Worm (Caenorhabditis elegans) whole organism, late embryonic: ENCODE measurements around the gene mdt-29.

Experiments
- C38D4.7 ChIP-seq: fragments of 200-800 bp; sonication (Bioruptor generic); optimal IDR thresholded peaks from 2 replicates; lab custom pipeline; 2018; ENCODE audit warnings: mild to moderate bottlenecking, missing genetic modification characterization, moderate library complexity, missing compliant biosample characterization
- F13H6.1 ChIP-seq: sonication (generic microtip); optimal IDR thresholded peaks from 2 replicates; lab custom pipeline; 2016; ENCODE audit warnings: missing genetic modification characterization, missing compliant biosample characterization
- K09A11.1 ChIP-seq: sonication (generic microtip); optimal IDR thresholded peaks from 2 replicates; lab custom pipeline; 2017; ENCODE audit warnings: antibody characterized with exemption, mild to moderate bottlenecking, missing genetic modification characterization, missing compliant biosample characterization; ENCODE audit not compliant: insufficient read depth
- ahr-1 ChIP-seq: sonication (generic microtip); optimal IDR thresholded peaks from 2 replicates; lab custom pipeline; 2016; ENCODE audit warnings: missing genetic modification characterization, missing compliant biosample characterization
- ama-1 ChIP-seq: fragments of 150-350 bp; optimal IDR thresholded peaks from 2 replicates; lab custom pipeline; 2014
- ceh-18 ChIP-seq: sonication (generic microtip); optimal IDR thresholded peaks from 2 replicates; lab custom pipeline; 2016; ENCODE audit warnings: missing genetic modification characterization, missing compliant biosample characterization
- ceh-30 ChIP-seq: fragments of 150-350 bp; optimal IDR thresholded peaks from 2 replicates; lab custom pipeline; 2014; ENCODE audit warnings: missing biosample characterization, missing genetic modification characterization
- ceh-45 ChIP-seq: fragments of 200-800 bp; sonication (Bioruptor generic); IDR thresholded peaks from 2 replicates; pipeline ENCODE4 v1.3.6; 2022; ENCODE audit warnings: missing genetic modification reagents, missing genetic modification characterization, missing compliant biosample characterization
- ceh-9 ChIP-seq: sonication (generic microtip); optimal IDR thresholded peaks from 2 replicates; lab custom pipeline; 2016; ENCODE audit warnings: mild to moderate bottlenecking, missing genetic modification characterization, inconsistent platforms, missing compliant biosample characterization
- dmd-4 ChIP-seq: sonication (generic microtip); optimal IDR thresholded peaks from 2 replicates; lab custom pipeline; 2016; ENCODE audit warnings: borderline replicate concordance, missing genetic modification characterization, missing compliant biosample characterization
- elt-2 ChIP-seq: sonication (generic microtip); optimal IDR thresholded peaks from 2 replicates; lab custom pipeline; 2016; ENCODE audit warnings: missing genetic modification reagents, missing genetic modification characterization, missing compliant biosample characterization
- elt-4 ChIP-seq: sonication (generic microtip); optimal IDR thresholded peaks from 2 replicates; lab custom pipeline; 2016; ENCODE audit warnings: missing genetic modification characterization, missing compliant biosample characterization
- ets-4 ChIP-seq: sonication (generic microtip); optimal IDR thresholded peaks from 2 replicates; lab custom pipeline; 2016; ENCODE audit warnings: missing genetic modification characterization, missing compliant biosample characterization
- eyg-1 ChIP-seq: sonication (generic microtip); optimal IDR thresholded peaks from 2 replicates; lab custom pipeline; 2016; ENCODE audit warnings: missing genotype, missing genetic modification characterization, missing compliant biosample characterization
- fax-1 ChIP-seq: sonication (generic microtip); optimal IDR thresholded peaks from 2 replicates; lab custom pipeline; 2016; ENCODE audit warnings: missing genotype, missing genetic modification characterization, missing compliant biosample characterization
- hlh-6 ChIP-seq: sonication (generic microtip); optimal IDR thresholded peaks from 2 replicates; lab custom pipeline; 2016; ENCODE audit warnings: missing genotype, missing genetic modification characterization, missing compliant biosample characterization
- lin-11 ChIP-seq: fragments of 200-800 bp; sonication (Bioruptor generic); optimal IDR thresholded peaks from 2 replicates; lab custom pipeline; 2018; ENCODE audit warnings: mild to moderate bottlenecking, missing genetic modification characterization, missing compliant biosample characterization
- madf-2 ChIP-seq: sonication (generic microtip); optimal IDR thresholded peaks from 2 replicates; lab custom pipeline; 2017; ENCODE audit warnings: missing genetic modification characterization, missing compliant biosample characterization
- nfya-1 ChIP-seq: sonication (generic microtip); optimal IDR thresholded peaks from 2 replicates; lab custom pipeline; 2017; ENCODE audit warnings: missing genetic modification characterization, mild to moderate bottlenecking, missing compliant biosample characterization, antibody characterized with exemption, moderate library complexity
- nhr-232 ChIP-seq: sonication (generic microtip); optimal IDR thresholded peaks from 2 replicates; lab custom pipeline; 2016; ENCODE audit warnings: missing genetic modification characterization, missing compliant biosample characterization
- pha-2 ChIP-seq: sonication (generic microtip); optimal IDR thresholded peaks from 2 replicates; lab custom pipeline; 2017; ENCODE audit warnings: mild to moderate bottlenecking, missing genetic modification characterization, missing compliant biosample characterization
- pha-4 ChIP-seq: fragments of 150-350 bp; optimal IDR thresholded peaks from 2 replicates; lab custom pipeline; 2018; ENCODE audit warnings: missing biosample characterization, missing genetic modification reagents, missing genetic modification characterization
- pqm-1 ChIP-seq: sonication (generic microtip); optimal IDR thresholded peaks from 2 replicates; lab custom pipeline; 2016; ENCODE audit warnings: missing genetic modification characterization, missing compliant biosample characterization
- ref-2 ChIP-seq: sonication (generic microtip); optimal IDR thresholded peaks from 2 replicates; lab custom pipeline; 2016; ENCODE audit warnings: missing genetic modification characterization, missing compliant biosample characterization
- sdc-2 ChIP-seq: sonication (generic microtip); optimal IDR thresholded peaks from 2 replicates; lab custom pipeline; 2016; ENCODE audit warnings: missing genotype, missing genetic modification characterization, missing compliant biosample characterization
- sox-2 ChIP-seq: fragments of 200-800 bp; sonication (Bioruptor generic); IDR thresholded peaks from 2 replicates; pipeline ENCODE4 v1.3.6; 2022; ENCODE audit warnings: missing genetic modification reagents, missing genetic modification characterization, missing compliant biosample characterization
- unc-3 ChIP-seq, 2 experiments: fragments of 200-800 bp in 1 of 2; sonication (Bioruptor generic) in 1 of 2; sonication (generic microtip) in 1 of 2; conservative IDR thresholded peaks in 1 of 2; optimal IDR thresholded peaks in 1 of 2; 2 replicates each; pipeline versions ENCODE4 v1.3.6 to Lab custom; 2016 to 2022; ENCODE audit warnings: missing compliant biosample characterization in 2 of 2, missing genetic modification characterization in 2 of 2, missing genetic modification reagents in 1 of 2
- unc-42 ChIP-seq: sonication (generic microtip); optimal IDR thresholded peaks from 2 replicates; lab custom pipeline; 2016; ENCODE audit warnings: missing genotype, missing genetic modification characterization, missing compliant biosample characterization
- unc-55 ChIP-seq: sonication (generic microtip); optimal IDR thresholded peaks from 2 replicates; lab custom pipeline; 2017; ENCODE audit warnings: missing biosample characterization, missing genetic modification reagents, missing genetic modification characterization
- unc-86 ChIP-seq: sonication (generic microtip); optimal IDR thresholded peaks from 2 replicates; lab custom pipeline; 2016; ENCODE audit warnings: missing genetic modification characterization, missing compliant biosample characterization
- zip-5 ChIP-seq: sonication (generic microtip); optimal IDR thresholded peaks from 2 replicates; lab custom pipeline; 2016; ENCODE audit warnings: missing genetic modification characterization, missing compliant biosample characterization

Gene mdt-29

ce11 chrIII:13762046-13762445, 10.9 kb upstream of the mdt-29 start, which contains the start of gene dbn-1:
TSS of gene dbn-1 (minus strand) at chrIII:13762069.
- TF ChIP-seq unc-86 (tag; lab: Kevin White, UChicago): no peak
- TF ChIP-seq ama-1 (lab: Kevin White, UChicago): no peak
- TF ChIP-seq pha-4: no peak
- no peak for TF ChIP-seq nfya-1
- no peak for TF ChIP-seq hlh-6 (tag; lab: Kevin White, UChicago)
- no peak for TF ChIP-seq ceh-45 (GFP tag; lab: Robert Waterston, UW)
- no peak for TF ChIP-seq ref-2 (tag; lab: Kevin White, UChicago)
- no peak for TF ChIP-seq unc-55
- no peak for TF ChIP-seq dmd-4 (tag; lab: Kevin White, UChicago)
- TF ChIP-seq elt-4 (tag; lab: Kevin White, UChicago): no peak

ce11 chrIII:13763260-13764112, 9.5 kb upstream of the mdt-29 start:
- TF ChIP-seq C38D4.7 (GFP tag; lab: Kevin White, UChicago) (no peak), sox-2 (GFP tag; lab: Robert Waterston, UW) (no peak), hlh-6 (tag; lab: Kevin White, UChicago) (no peak), lin-11 (tag; lab: Kevin White, UChicago) (no peak), eyg-1 (tag; lab: Kevin White, UChicago) (no peak), unc-42 (tag; lab: Kevin White, UChicago) (no peak), fax-1 (tag; lab: Kevin White, UChicago) (no peak), sdc-2 (tag; lab: Kevin White, UChicago) (no peak), zip-5 (tag; lab: Kevin White, UChicago) (no peak), pqm-1 (tag; lab: Kevin White, UChicago) (no peak), dmd-4 (tag; lab: Kevin White, UChicago) (no peak), ceh-9 (tag; lab: Kevin White, UChicago) (no peak)

DNA sequence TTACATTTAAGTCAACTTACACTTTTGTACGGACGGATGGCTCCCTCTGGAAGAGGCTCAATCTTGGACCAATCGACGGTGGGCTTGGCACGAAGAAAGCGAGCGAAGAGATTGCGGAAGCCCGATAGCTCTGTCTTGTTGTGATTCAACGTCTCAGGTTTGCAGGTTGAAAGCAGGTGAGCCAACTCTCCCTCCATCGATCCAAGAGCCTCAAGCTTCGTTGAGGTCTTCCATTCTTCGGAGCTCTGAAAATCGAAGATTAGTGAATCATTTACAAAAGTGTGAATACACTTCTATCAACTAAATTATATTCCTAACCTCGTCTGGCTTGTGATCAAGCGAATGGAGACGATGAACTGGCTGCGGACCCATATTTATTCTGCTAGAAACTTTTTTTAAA, 7.2 kb upstream of the mdt-29 start:
- TF ChIP-seq ceh-18 (tag; lab: Kevin White, UChicago) (no peak), F13H6.1 (tag; lab: Kevin White, UChicago) (no peak), zip-5 (tag; lab: Kevin White, UChicago) (no peak)

DNA sequence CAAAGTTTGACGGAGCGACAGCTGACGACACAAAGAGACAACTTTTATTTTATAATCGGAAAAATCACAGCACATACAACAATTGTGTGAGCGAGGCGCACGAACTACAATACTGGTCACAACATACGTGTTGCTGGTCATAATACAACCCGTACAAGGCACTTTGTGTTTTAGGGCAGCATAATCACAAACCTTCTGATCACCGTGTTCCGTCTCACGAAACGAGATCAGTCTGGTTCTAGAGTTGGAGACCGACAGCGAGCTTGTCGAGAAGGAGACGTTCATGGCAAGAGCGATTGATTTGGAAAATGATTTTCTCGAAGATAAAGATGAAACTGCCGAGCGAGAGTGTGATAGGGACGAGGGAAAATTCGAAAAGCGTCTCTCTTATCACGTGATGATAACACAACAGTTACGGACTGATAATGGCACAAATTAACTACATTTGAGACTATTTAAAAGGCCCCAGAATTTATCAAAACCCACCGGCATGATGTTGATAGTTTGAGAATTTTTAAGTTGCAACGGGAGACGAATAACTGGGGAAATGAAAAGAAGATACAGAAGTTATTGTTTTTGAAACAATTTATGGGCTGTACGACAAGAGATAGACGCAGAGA, 6.2 kb upstream of the mdt-29 start:
- TF ChIP-seq unc-55 (peak; percentile 16), elt-2 (tag; lab: Kevin White, UChicago) (peak; percentile 95), unc-3 (GFP tag; conservative IDR thresholded peaks at IDR 0.05; lab: Robert Waterston, UW) (no peak), unc-3 (tag; optimal IDR thresholded peaks at IDR 0.05; lab: Kevin White, UChicago) (no peak), madf-2 (tag; lab: Kevin White, UChicago) (no peak)

DNA sequence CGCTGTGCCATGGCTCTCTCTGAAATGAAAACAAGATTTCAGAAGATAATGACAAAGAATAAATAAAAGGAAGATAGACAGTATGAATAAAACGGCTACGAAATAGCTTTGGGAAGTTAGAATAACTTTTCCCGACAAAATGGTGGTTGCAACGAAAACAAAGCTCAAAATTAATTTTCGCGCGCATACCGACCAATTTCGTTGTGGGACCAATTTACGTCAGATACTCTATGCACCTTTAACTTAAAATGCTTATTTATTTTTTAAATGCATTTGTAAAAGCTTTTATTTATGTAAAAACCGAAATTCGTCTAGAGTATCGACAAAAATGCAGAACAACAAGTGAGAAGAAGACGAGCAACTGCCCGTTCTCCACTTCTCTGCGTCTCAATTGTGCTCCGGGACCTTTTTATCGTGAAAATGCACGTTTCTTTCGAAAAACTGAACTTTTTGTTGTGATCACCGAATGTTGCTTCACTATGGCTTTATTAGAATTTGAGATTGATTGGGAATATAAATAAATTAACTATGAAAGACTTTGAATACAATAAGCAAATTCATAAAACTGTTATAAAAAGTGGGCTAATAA, 4.8 kb upstream of the mdt-29 start, which contains the start of gene rml-1:
TSS of gene rml-1 (minus strand) at position 19 of the 589 bp plus-strand sequence.
- no peak for TF ChIP-seq ceh-30 (tag; lab: Kevin White, UChicago)
- TF ChIP-seq ref-2 (tag; lab: Kevin White, UChicago): no peak
- TF ChIP-seq nhr-232 (tag; lab: Kevin White, UChicago): no peak
- no peak for TF ChIP-seq pha-2 (tag; lab: Kevin White, UChicago)
- TF ChIP-seq ets-4 (tag; lab: Kevin White, UChicago): no peak
- no peak for TF ChIP-seq K09A11.1 (tag; lab: Kevin White, UChicago)
- TF ChIP-seq sdc-2 (tag; lab: Kevin White, UChicago): no peak
- TF ChIP-seq ahr-1 (tag; lab: Kevin White, UChicago): no peak
